Fruit fly (Drosophila melanogaster) S2 (cell line): ENCODE results near the gene drm.

ENCODE experiments used
- CG8478 ChIP-seq: fragments of >200 bp; optimal IDR thresholded peaks from 2 replicates; lab custom pipeline; 2018
- CTCF ChIP-seq, 2 experiments: fragments of >200 bp; optimal IDR thresholded peaks; 2 replicates each; lab custom pipeline; 2018

The drm gene

dm6 chr2L:3538564-3539411, at the start of gene drm:
drm (plus strand) TSS chr2L:3539247.
- TF ChIP-seq CTCF (optimal IDR thresholded peaks at IDR 0.05; lab: Kevin White, UChicago) = no peak
- TF ChIP-seq CG8478 = no peak

- peak; percentile 22 to 31 for TF ChIP-seq CTCF (optimal IDR thresholded peaks at IDR 0.05; lab: Kevin White, UChicago)
- TF ChIP-seq CG8478 = no peak
Measured at dm6 chr2L:3490971-3491370, 48.1 kb upstream of the drm start, which contains the start of gene CG15414. CG15414 (minus strand) TSS chr2L:3491071.

dm6 chr2L:3493475-3493874, 45.6 kb upstream of the drm start:
- no peak for TF ChIP-seq CG8478

dm6 chr2L:3495465-3495864, 43.6 kb upstream of the drm start:
- no peak for TF ChIP-seq CTCF (optimal IDR thresholded peaks at IDR 0.05; lab: Kevin White, UChicago)

dm6 chr2L:3504851-3505250, 34.2 kb upstream of the drm start:
- no peak for TF ChIP-seq CG8478
- TF ChIP-seq CTCF (optimal IDR thresholded peaks at IDR 0.05; lab: Kevin White, UChicago) = no peak

dm6 chr2L:3506322-3506721, 32.7 kb upstream of the drm start:
- no peak for TF ChIP-seq CG8478
- TF ChIP-seq CTCF (optimal IDR thresholded peaks at IDR 0.05; lab: Kevin White, UChicago) = no peak

dm6 chr2L:3506806-3507205, 32.2 kb upstream of the drm start:
- TF ChIP-seq CG8478 = no peak
- TF ChIP-seq CTCF (optimal IDR thresholded peaks at IDR 0.05; lab: Kevin White, UChicago) = no peak

- TF ChIP-seq CG8478 (no peak), CTCF (optimal IDR thresholded peaks at IDR 0.05; lab: Kevin White, UChicago) (no peak)
Measured at dm6 chr2L:3507209-3508164, 31.6 kb upstream of the drm start, which contains the start of gene tim. tim (minus strand) TSS chr2L:3508119.

- TF ChIP-seq CTCF (optimal IDR thresholded peaks at IDR 0.05; lab: Kevin White, UChicago) = no peak
- TF ChIP-seq CG8478 = no peak
Measured at dm6 chr2L:3510002-3510401, 29.0 kb upstream of the drm start, which contains the start of gene CG31954. CG31954 (minus strand) TSS chr2L:3510102.

- TF ChIP-seq CTCF (optimal IDR thresholded peaks at IDR 0.05; lab: Kevin White, UChicago) = no peak
- no peak for TF ChIP-seq CG8478
Measured at dm6 chr2L:3514569-3515191, 24.4 kb upstream of the drm start, which contains the start of the genes LeuRS and CG17593. LeuRS (minus strand) TSS chr2L:3514656. CG17593 (plus strand) TSS chr2L:3514872.

dm6 chr2L:3519551-3519950, 19.5 kb upstream of the drm start, which contains the start of the genes CG3213 and CG8851:
CG3213 (minus strand) TSS chr2L:3519651.
CG8851 (plus strand) TSS chr2L:3519677.
- TF ChIP-seq CG8478 = no peak
- no peak for TF ChIP-seq CTCF (optimal IDR thresholded peaks at IDR 0.05; lab: Kevin White, UChicago)

- TF ChIP-seq CG8478 (no peak), CTCF (optimal IDR thresholded peaks at IDR 0.05; lab: Kevin White, UChicago) (no peak)
Measured at dm6 chr2L:3523956-3524355, 15.1 kb upstream of the drm start, which contains the start of gene Sr-CIV. Sr-CIV (minus strand) TSS chr2L:3524056.

- TF ChIP-seq CTCF (optimal IDR thresholded peaks at IDR 0.05; lab: Kevin White, UChicago) (no peak), CG8478 (no peak)
Measured at dm6 chr2L:3524729-3525181, 14.3 kb upstream of the drm start, which contains the start of gene CG8852. CG8852 (plus strand) TSS chr2L:3525131.

- TF ChIP-seq CTCF (optimal IDR thresholded peaks at IDR 0.05; lab: Kevin White, UChicago) = peak; percentile 84 to 88
- TF ChIP-seq CG8478 = no peak
Measured at dm6 chr2L:3530186-3530832, 8.7 kb upstream of the drm start, which contains the start of the genes Spindly and IFT57. Spindly (minus strand) TSS chr2L:3530317. IFT57 (plus strand) TSS chr2L:3530789.
